Worm (Caenorhabditis elegans): ENCODE results near the gene T26C12.3.

ce11 chrIV:3256866-3257265 is 16.3 kb downstream of the T26C12.3 start:
- TF ChIP-seq nhr-90 (tag; optimal IDR thresholded peaks at IDR 0.05; ENCODE audit: poor library complexity) = no peak
- TF ChIP-seq nhr-77 (tag; optimal IDR thresholded peaks at IDR 0.05) = no peak
- TF ChIP-seq mef-2 (tag; optimal IDR thresholded peaks at IDR 0.05) = no peak
- no peak for TF ChIP-seq isw-1 (GFP tag; IDR thresholded peaks at IDR 0.05)
- TF ChIP-seq fkh-8 (tag; optimal IDR thresholded peaks at IDR 0.05) = no peak
- no peak for TF ChIP-seq alr-1 (tag; optimal IDR thresholded peaks at IDR 0.05; ENCODE audit: borderline replicate concordance)
- no peak for TF ChIP-seq jun-1 (tag; optimal IDR thresholded peaks at IDR 0.05)
